Fruit fly (Drosophila melanogaster) whole organism, embryonic: ENCODE results near the gene ssp.

Experiments used
- Bdp1 ChIP-seq: fragments of 200-800 bp; sonication (Bioruptor generic); optimal IDR thresholded peaks from 3 replicates; lab custom pipeline; 2016; ENCODE audit warnings: missing biosample characterization, missing genetic modification characterization
- CG10543 ChIP-seq: fragments of 200-800 bp; sonication (Bioruptor generic); optimal IDR thresholded peaks from 3 replicates; lab custom pipeline; 2017; ENCODE audit warnings: missing biosample characterization, mild to moderate bottlenecking, missing genetic modification characterization, moderate library complexity
- CG10565 ChIP-seq: fragments of 200-800 bp; sonication (Bioruptor generic); optimal IDR thresholded peaks from 3 replicates; lab custom pipeline; 2016; ENCODE audit warnings: missing biosample characterization, mild to moderate bottlenecking, missing genetic modification characterization
- CG12155 ChIP-seq: fragments of 200-800 bp; sonication (Bioruptor generic); optimal IDR thresholded peaks from 3 replicates; lab custom pipeline; 2016; ENCODE audit warnings: missing biosample characterization, missing genetic modification characterization
- CG13894 ChIP-seq: fragments of 200-800 bp; sonication (Bioruptor generic); optimal IDR thresholded peaks from 3 replicates; lab custom pipeline; 2018; ENCODE audit warnings: missing biosample characterization, mild to moderate bottlenecking, missing genetic modification characterization, moderate library complexity
- CG14710 ChIP-seq: fragments of 200-800 bp; sonication (Bioruptor generic); optimal IDR thresholded peaks from 3 replicates; lab custom pipeline; 2019; ENCODE audit warnings: missing biosample characterization, mild to moderate bottlenecking, missing genetic modification characterization, moderate library complexity
- CG1602 ChIP-seq: fragments of 200-800 bp; sonication (Bioruptor generic); optimal IDR thresholded peaks from 3 replicates; lab custom pipeline; 2016; ENCODE audit warnings: missing biosample characterization, missing genetic modification characterization
- CG18262 ChIP-seq: fragments of 200-800 bp; optimal IDR thresholded peaks from 3 replicates; lab custom pipeline; 2019; ENCODE audit warnings: missing biosample characterization, mild to moderate bottlenecking, missing genetic modification characterization, moderate library complexity
- CG18619 ChIP-seq: fragments of 200-800 bp; sonication (Bioruptor generic); optimal IDR thresholded peaks from 3 replicates; lab custom pipeline; 2017; ENCODE audit warnings: missing biosample characterization, mild to moderate bottlenecking, missing genetic modification characterization
- CG4328 ChIP-seq: fragments of 200-800 bp; sonication (Bioruptor generic); optimal IDR thresholded peaks from 3 replicates; lab custom pipeline; 2017; ENCODE audit warnings: missing biosample characterization, missing genetic modification reagents, missing genetic modification characterization
- CG4404 ChIP-seq: fragments of 200-800 bp; sonication (Bioruptor generic); IDR thresholded peaks from 2 replicates; pipeline ENCODE4 v1.3.6; 2022; ENCODE audit warnings: missing biosample characterization, missing genetic modification characterization
- CG4707 ChIP-seq: fragments of 200-800 bp; sonication (Bioruptor generic); optimal IDR thresholded peaks from 2 replicates; lab custom pipeline; 2018; ENCODE audit warnings: missing biosample characterization, mild to moderate bottlenecking, missing genetic modification characterization, moderate library complexity
- CG8281 ChIP-seq: fragments of 200-800 bp; sonication (Bioruptor generic); optimal IDR thresholded peaks from 2 replicates; lab custom pipeline; 2018; ENCODE audit warnings: missing biosample characterization, mild to moderate bottlenecking, missing genetic modification characterization, moderate library complexity
- Dbx ChIP-seq: fragments of 200-800 bp; sonication (Bioruptor generic); IDR thresholded peaks from 3 replicates; pipeline ENCODE4 v1.3.6; 2022; ENCODE audit warnings: missing biosample characterization, missing genetic modification characterization
- Deaf1 ChIP-seq: fragments of 200-800 bp; optimal IDR thresholded peaks from 3 replicates; lab custom pipeline; 2019; ENCODE audit warnings: missing biosample characterization, mild to moderate bottlenecking, missing genetic modification characterization, moderate library complexity
- Dfd ChIP-seq, 2 experiments: fragments of >200 bp; optimal IDR thresholded peaks; 2 replicates each; lab custom pipeline; 2017; ENCODE audit warnings: missing biosample characterization in 2 of 2, missing genetic modification characterization in 2 of 2
- Dip3 ChIP-seq: fragments of 200-800 bp; sonication (Bioruptor generic); optimal IDR thresholded peaks from 3 replicates; lab custom pipeline; 2016; ENCODE audit warnings: missing biosample characterization, missing genetic modification characterization
- Fer2 ChIP-seq: fragments of 200-800 bp; sonication (Bioruptor generic); optimal IDR thresholded peaks from 2 replicates; lab custom pipeline; 2018; ENCODE audit warnings: missing biosample characterization, mild to moderate bottlenecking, missing genetic modification characterization, moderate library complexity
- Hr3 ChIP-seq: fragments of 200-800 bp; sonication (Bioruptor generic); optimal IDR thresholded peaks from 3 replicates; lab custom pipeline; 2016; ENCODE audit warnings: missing biosample characterization, missing genetic modification characterization
- Hsf ChIP-seq: fragments of 200-800 bp; sonication (Bioruptor generic); optimal IDR thresholded peaks from 3 replicates; lab custom pipeline; 2016; ENCODE audit warnings: missing biosample characterization, missing genetic modification characterization
- Kr ChIP-seq: fragments of 200-800 bp; sonication (Bioruptor generic); optimal IDR thresholded peaks from 2 replicates; lab custom pipeline; 2017; ENCODE audit warnings: missing biosample characterization, mild to moderate bottlenecking, missing genetic modification characterization
- Mes4 ChIP-seq: fragments of 200-800 bp; sonication (Bioruptor generic); optimal IDR thresholded peaks from 2 replicates; lab custom pipeline; 2016; ENCODE audit warnings: missing biosample characterization, missing genetic modification characterization
- NC2α ChIP-seq: fragments of 200-800 bp; sonication (Bioruptor generic); optimal IDR thresholded peaks from 2 replicates; lab custom pipeline; 2016; ENCODE audit warnings: missing biosample characterization, missing genetic modification characterization
- Oaz ChIP-seq: fragments of 200-800 bp; sonication (Bioruptor generic); IDR thresholded peaks from 2 replicates; pipeline ENCODE4 v1.3.6; 2022; ENCODE audit warnings: missing biosample characterization, missing genetic modification characterization
- PHDP ChIP-seq: fragments of 200-800 bp; sonication (Bioruptor generic); optimal IDR thresholded peaks from 3 replicates; lab custom pipeline; 2018; ENCODE audit warnings: missing biosample characterization, mild to moderate bottlenecking, missing genetic modification characterization, moderate library complexity
- Poxn ChIP-seq: fragments of 200-800 bp; sonication (Bioruptor generic); IDR thresholded peaks from 2 replicates; pipeline ENCODE4 v1.3.6; 2022; ENCODE audit warnings: missing biosample characterization, missing genetic modification characterization
- Side ChIP-seq: fragments of 200-800 bp; sonication (Bioruptor generic); optimal IDR thresholded peaks from 2 replicates; lab custom pipeline; 2016; ENCODE audit warnings: missing biosample characterization, missing genetic modification characterization
- Sox102F ChIP-seq: fragments of 200-800 bp; sonication (Bioruptor generic); optimal IDR thresholded peaks from 2 replicates; lab custom pipeline; 2018; ENCODE audit warnings: missing biosample characterization, mild to moderate bottlenecking, missing genetic modification characterization, moderate library complexity
- Sry-δ ChIP-seq: fragments of 200-800 bp; sonication (Bioruptor generic); optimal IDR thresholded peaks from 2 replicates; lab custom pipeline; 2016; ENCODE audit warnings: missing biosample characterization, missing genetic modification characterization
- Stat92E ChIP-seq, 3 experiments: fragments of >200 bp in 2 of 3; fragments of 200-800 bp in 1 of 3; sonication (Bioruptor generic) in 1 of 3; optimal IDR thresholded peaks; 2 replicates each; lab custom pipeline; 2017 to 2019; ENCODE audit warnings: missing biosample characterization in 3 of 3, missing genetic modification characterization in 3 of 3, mild to moderate bottlenecking in 1 of 3, moderate library complexity in 1 of 3
- ara ChIP-seq: fragments of 200-800 bp; sonication (Bioruptor generic); IDR thresholded peaks from 2 replicates; pipeline ENCODE4 v1.3.6; 2022; ENCODE audit warnings: missing biosample characterization, missing genetic modification characterization
- ase ChIP-seq: fragments of 200-800 bp; sonication (Bioruptor generic); IDR thresholded peaks from 3 replicates; pipeline ENCODE4 v1.3.6; 2022; ENCODE audit warnings: missing biosample characterization, missing genetic modification characterization
- ash1 ChIP-seq: fragments of 200-800 bp; sonication (Bioruptor generic); optimal IDR thresholded peaks from 2 replicates; lab custom pipeline; 2018; ENCODE audit warnings: missing biosample characterization, mild to moderate bottlenecking, missing genetic modification characterization
- bsh ChIP-seq, 2 experiments: fragments of 200-800 bp; sonication (Bioruptor generic); optimal IDR thresholded peaks; 2 replicates each; lab custom pipeline; 2017 to 2018; ENCODE audit warnings: mild to moderate bottlenecking in 2 of 2, missing biosample characterization in 2 of 2, missing genetic modification characterization in 2 of 2, moderate library complexity in 1 of 2
- btn ChIP-seq: fragments of 200-800 bp; sonication (Bioruptor generic); optimal IDR thresholded peaks from 2 replicates; lab custom pipeline; 2016; ENCODE audit warnings: missing biosample characterization, missing genetic modification characterization
- cas ChIP-seq: fragments of 200-800 bp; sonication (Bioruptor generic); IDR thresholded peaks from 2 replicates; pipeline ENCODE4 v1.3.6; 2022; ENCODE audit warnings: missing biosample characterization, missing genetic modification characterization
- emc ChIP-seq: fragments of 200-800 bp; sonication (Bioruptor generic); optimal IDR thresholded peaks from 2 replicates; lab custom pipeline; 2016; ENCODE audit warnings: missing biosample characterization, missing genetic modification characterization
- grau ChIP-seq: fragments of 200-800 bp; optimal IDR thresholded peaks from 3 replicates; lab custom pipeline; 2019; ENCODE audit warnings: missing biosample characterization, mild to moderate bottlenecking, missing genetic modification characterization, moderate library complexity
- insv ChIP-seq, 2 experiments: fragments of 200-800 bp; sonication (Bioruptor generic); optimal IDR thresholded peaks; 3 replicates each; lab custom pipeline; 2016 to 2018; ENCODE audit warnings: missing biosample characterization in 2 of 2, missing genetic modification characterization in 2 of 2
- lmd ChIP-seq: fragments of 200-800 bp; sonication (Bioruptor generic); IDR thresholded peaks from 2 replicates; pipeline ENCODE4 v1.3.6; 2022; ENCODE audit warnings: missing biosample characterization, missing genetic modification characterization
- luna ChIP-seq: fragments of 200-800 bp; sonication (Bioruptor generic); optimal IDR thresholded peaks from 2 replicates; lab custom pipeline; 2016; ENCODE audit warnings: missing biosample characterization, missing genetic modification characterization
- mld ChIP-seq: fragments of 200-800 bp; sonication (Bioruptor generic); IDR thresholded peaks from 3 replicates; pipeline ENCODE4 v1.3.6; 2022; ENCODE audit warnings: missing biosample characterization, missing genetic modification characterization; ENCODE audit not compliant: partially characterized antibody
- oc ChIP-seq: fragments of 200-800 bp; sonication (Bioruptor generic); optimal IDR thresholded peaks from 2 replicates; lab custom pipeline; 2018; ENCODE audit warnings: missing biosample characterization, mild to moderate bottlenecking, missing genetic modification characterization, moderate library complexity
- p53 ChIP-seq: fragments of 200-800 bp; sonication (Bioruptor generic); optimal IDR thresholded peaks from 2 replicates; lab custom pipeline; 2016; ENCODE audit warnings: missing biosample characterization, missing genetic modification characterization
- pho ChIP-seq: fragments of 200-800 bp; sonication (Bioruptor generic); optimal IDR thresholded peaks from 2 replicates; lab custom pipeline; 2016; ENCODE audit warnings: missing biosample characterization, missing genetic modification characterization
- pita ChIP-seq: fragments of 200-800 bp; sonication (Bioruptor generic); optimal IDR thresholded peaks from 2 replicates; lab custom pipeline; 2017; ENCODE audit warnings: missing biosample characterization, mild to moderate bottlenecking, missing genetic modification characterization
- row ChIP-seq: fragments of 200-800 bp; sonication (Bioruptor generic); IDR thresholded peaks from 3 replicates; pipeline ENCODE4 v1.3.6; 2022; ENCODE audit warnings: missing biosample characterization, missing genetic modification characterization
- sd ChIP-seq: fragments of 200-800 bp; sonication (Bioruptor generic); optimal IDR thresholded peaks from 3 replicates; lab custom pipeline; 2018; ENCODE audit warnings: missing biosample characterization, mild to moderate bottlenecking, missing genetic modification characterization, moderate library complexity
- sens ChIP-seq: fragments of 200-800 bp; sonication (Bioruptor generic); peaks from one replicate; lab custom pipeline; 2016; ENCODE audit warnings: missing biosample characterization, missing genetic modification characterization
- so ChIP-seq: fragments of 200-800 bp; sonication (Bioruptor generic); IDR thresholded peaks from 3 replicates; pipeline ENCODE4 v1.3.6; 2022; ENCODE audit warnings: missing biosample characterization, missing genetic modification characterization
- sqz ChIP-seq: fragments of 200-800 bp; sonication (Bioruptor generic); optimal IDR thresholded peaks from 3 replicates; lab custom pipeline; 2018; ENCODE audit warnings: missing biosample characterization, mild to moderate bottlenecking, missing genetic modification characterization
- trh ChIP-seq: fragments of 200-800 bp; sonication (Bioruptor generic); optimal IDR thresholded peaks from 2 replicates; lab custom pipeline; 2016; ENCODE audit warnings: missing biosample characterization, missing genetic modification characterization

The ssp gene

DNA sequence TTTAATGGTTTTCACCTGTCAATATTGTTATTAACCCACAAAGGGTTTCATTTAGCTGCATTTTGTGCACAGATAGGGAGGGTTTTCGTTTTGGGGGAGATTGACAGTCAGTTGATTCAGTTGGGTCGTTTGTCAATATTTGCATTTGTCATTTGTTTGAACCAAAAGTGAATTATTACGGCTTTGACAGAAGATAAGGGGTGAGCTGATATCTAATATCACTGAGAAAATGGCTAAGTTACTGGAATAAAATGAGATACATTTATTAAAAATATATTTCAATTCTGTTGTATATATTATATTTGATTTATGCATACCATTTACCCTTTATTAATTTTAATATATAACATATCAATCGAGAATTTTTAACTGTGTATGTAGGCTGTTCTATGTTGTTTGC lies 34.2 kb upstream of the ssp start (continued):
- TF ChIP-seq CG13894 (tag; lab: Kevin White, UChicago): no peak
- no peak for TF ChIP-seq CG4404 (GFP tag; lab: Robert Waterston, UW)
- no peak for TF ChIP-seq Dbx (GFP tag; lab: Robert Waterston, UW)
- TF ChIP-seq bsh (GFP tag; optimal IDR thresholded peaks at IDR 0.05; lab: Kevin White, UChicago): peak in 1 of 2 experiments; percentile 65
- no peak for TF ChIP-seq CG12155 (GFP tag; lab: Kevin White, UChicago)
- peak; percentile 32 for TF ChIP-seq CG10543 (GFP tag; lab: Kevin White, UChicago)
- no peak for TF ChIP-seq emc (GFP tag; lab: Kevin White, UChicago)
- TF ChIP-seq ash1 (GFP tag; lab: Kevin White, UChicago): no peak
- no peak for TF ChIP-seq Sry-δ (GFP tag; lab: Kevin White, UChicago)
- no peak for TF ChIP-seq Deaf1
- no peak for TF ChIP-seq Side (GFP tag; lab: Kevin White, UChicago)
- TF ChIP-seq cas (GFP tag; lab: Robert Waterston, UW): no peak
- no peak for TF ChIP-seq p53 (GFP tag; lab: Kevin White, UChicago)
- TF ChIP-seq Oaz (GFP tag; lab: Robert Waterston, UW): no peak
- TF ChIP-seq Sox102F: peak; percentile 36
- TF ChIP-seq grau (tag; lab: Kevin White, UChicago): peak; percentile 41
- no peak for TF ChIP-seq trh (GFP tag; lab: Kevin White, UChicago)
- TF ChIP-seq ara (GFP tag; lab: Robert Waterston, UW): peak; percentile 52
- TF ChIP-seq Mes4: no peak
- TF ChIP-seq Hr3 (GFP tag; lab: Kevin White, UChicago): no peak
- TF ChIP-seq sqz (GFP tag; lab: Kevin White, UChicago): peak; percentile 70
- TF ChIP-seq sd: no peak
- TF ChIP-seq ase (GFP tag; lab: Robert Waterston, UW): no peak
- TF ChIP-seq so: no peak
- peak; percentile 3 for TF ChIP-seq Bdp1 (GFP tag; lab: Kevin White, UChicago)
- TF ChIP-seq Hsf: peak; percentile 8
- peak; percentile 72 for TF ChIP-seq CG14710 (tag; lab: Kevin White, UChicago)
- no peak for TF ChIP-seq luna
- no peak for TF ChIP-seq NC2α (GFP tag; lab: Kevin White, UChicago)
- TF ChIP-seq oc (tag; lab: Kevin White, UChicago): peak; percentile 12
- peak; percentile 63 for TF ChIP-seq PHDP (tag; lab: Kevin White, UChicago)
- no peak for TF ChIP-seq Dip3 (GFP tag; lab: Kevin White, UChicago)
- TF ChIP-seq pita (GFP tag; lab: Kevin White, UChicago): no peak
- peak; percentile 57 for TF ChIP-seq CG4328 (GFP tag; lab: Kevin White, UChicago)
- peak; percentile 9 for TF ChIP-seq CG1602 (GFP tag; lab: Kevin White, UChicago)
- no peak; the same call in 1 of the 2 replicates for TF ChIP-seq lmd (GFP tag; lab: Robert Waterston, UW)
- TF ChIP-seq Poxn (GFP tag; lab: Robert Waterston, UW): no peak
- no peak for TF ChIP-seq mld (GFP tag; lab: Robert Waterston, UW)
- peak; percentile 69 for TF ChIP-seq CG18262
- no peak for TF ChIP-seq Fer2
- no peak for TF ChIP-seq Stat92E (GFP tag; optimal IDR thresholded peaks at IDR 0.05; lab: Kevin White, UChicago)
- TF ChIP-seq CG18619 (GFP tag; lab: Kevin White, UChicago): peak; percentile 44
- TF ChIP-seq Kr (GFP tag; lab: Kevin White, UChicago): peak; percentile 96
- TF ChIP-seq sens: peak; percentile 81
- no peak for TF ChIP-seq CG10565 (GFP tag; lab: Kevin White, UChicago)
- TF ChIP-seq insv (GFP tag; optimal IDR thresholded peaks at IDR 0.05; lab: Kevin White, UChicago): peak in 1 of 2 experiments; percentile 8
- peak; percentile 76 for TF ChIP-seq CG4707 (GFP tag; lab: Kevin White, UChicago)
- peak; percentile 79 for TF ChIP-seq CG8281 (tag; lab: Kevin White, UChicago)
- peak; percentile 23; the same call in 1 of the 3 replicates for TF ChIP-seq row
- TF ChIP-seq pho (GFP tag; lab: Kevin White, UChicago): no peak
- no peak for TF ChIP-seq Dfd (GFP tag; optimal IDR thresholded peaks at IDR 0.05; lab: Kevin White, UChicago)
- TF ChIP-seq btn (GFP tag; lab: Kevin White, UChicago): no peak
